Fruit fly (Drosophila melanogaster): ENCODE measurements around the gene Octbeta1R.

Gene Octbeta1R

DNA sequence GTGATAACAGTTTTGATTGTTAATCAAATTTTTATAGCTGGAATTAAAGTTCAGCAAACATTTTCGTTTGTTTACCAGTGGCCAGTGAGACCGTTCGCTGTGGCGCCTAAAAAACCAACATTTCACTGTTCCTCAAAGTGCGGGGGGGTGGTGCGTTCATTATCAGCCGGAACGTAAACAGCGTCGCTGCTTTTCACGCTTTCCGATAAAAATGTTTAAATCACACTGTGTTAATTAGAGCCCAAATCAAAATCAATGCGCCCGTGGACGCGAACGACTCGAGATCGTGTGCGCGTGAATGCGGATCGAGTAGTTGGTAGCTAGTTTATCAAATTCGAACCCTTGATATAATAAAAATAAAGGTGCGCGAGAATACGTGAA, 49.2 kb upstream of the Octbeta1R start, which contains the start of gene CG34376 (continued):
- TF ChIP-seq CG11456 (GFP tag; IDR thresholded peaks at IDR 0.05) (peak; percentile 66; the same call in 2 of the 3 replicates), abd-A (tag; optimal IDR thresholded peaks at IDR 0.05) (peak; percentile 88), CG4617 (GFP tag; optimal IDR thresholded peaks at IDR 0.05; ENCODE audit: borderline replicate concordance) (peak; percentile 4), CG3065 (GFP tag; optimal IDR thresholded peaks at IDR 0.05) (no peak), slbo (GFP tag; IDR thresholded peaks at IDR 0.05) (peak; percentile 66), CG30403 (GFP tag; optimal IDR thresholded peaks at IDR 0.05) (peak; percentile 34), CG12659 (GFP tag; optimal IDR thresholded peaks at IDR 0.05) (peak; percentile 64), CG1647 (GFP tag; optimal IDR thresholded peaks at IDR 0.05) (peak; percentile 1), CG9727 (GFP tag; optimal IDR thresholded peaks at IDR 0.05) (peak; percentile 48), odd (GFP tag; optimal IDR thresholded peaks at IDR 0.05) (peak; percentile 29), CG4730 (GFP tag; IDR thresholded peaks at IDR 0.05) (peak; percentile 58; the same call in 1 of the 2 replicates), CG14050 (GFP tag; IDR thresholded peaks at IDR 0.05) (peak; percentile 59; the same call in 1 of the 3 replicates), CG4707 (GFP tag; optimal IDR thresholded peaks at IDR 0.05) (peak; percentile 9), Oaz (GFP tag; IDR thresholded peaks at IDR 0.05) (no peak), CG16815 (GFP tag; optimal IDR thresholded peaks at IDR 0.05) (no peak), CG17328 (GFP tag; IDR thresholded peaks at IDR 0.05) (peak; percentile 47; the same call in 1 of the 2 replicates), CG42726 (GFP tag; IDR thresholded peaks at IDR 0.05; ENCODE audit: partially characterized antibody) (0 out of 2 replicates have a peak, but pooled peaks have one; percentile 35), ind (GFP tag; optimal IDR thresholded peaks at IDR 0.05) (no peak), CG43689 (GFP tag; IDR thresholded peaks at IDR 0.05) (no peak), scrt (GFP tag; optimal IDR thresholded peaks at IDR 0.05) (peak; percentile 18), Blimp-1 (GFP tag; optimal IDR thresholded peaks at IDR 0.05) (no peak), tio (GFP tag; optimal IDR thresholded peaks at IDR 0.05) (no peak), CG15479 (GFP tag; optimal IDR thresholded peaks at IDR 0.05) (no peak), Meics (GFP tag; optimal IDR thresholded peaks at IDR 0.05) (peak; percentile 55), Dref (GFP tag; IDR thresholded peaks at IDR 0.05) (peak; percentile 52), croc (GFP tag; conservative IDR thresholded peaks at IDR 0.05) (0 out of 3 replicates have a peak, but pooled peaks have one; percentile 15), fru (optimal IDR thresholded peaks at IDR 0.05) (no peak), her (GFP tag; optimal IDR thresholded peaks at IDR 0.05) (peak; percentile 21), Deaf1 (tag; optimal IDR thresholded peaks at IDR 0.05) (peak; percentile 26), CG3847 (GFP tag; IDR thresholded peaks at IDR 0.05) (peak; percentile 38), CG34376 (GFP tag; optimal IDR thresholded peaks at IDR 0.05) (peak; percentile 99), psq (GFP tag; optimal IDR thresholded peaks at IDR 0.05) (peak; percentile 85), CG9215 (GFP tag; IDR thresholded peaks at IDR 0.05) (0 out of 2 replicates have a peak, but pooled peaks have one; percentile 5), lab (GFP tag; optimal IDR thresholded peaks at IDR 0.05) (peak; percentile 49), CG14710 (tag; optimal IDR thresholded peaks at IDR 0.05) (peak; percentile 72), CG6765 (GFP tag; optimal IDR thresholded peaks at IDR 0.05) (peak; percentile 28), CG6689 (GFP tag; IDR thresholded peaks at IDR 0.05) (0 out of 2 replicates have a peak, but pooled peaks have one; percentile 15), hbn (GFP tag; IDR thresholded peaks at IDR 0.05; ENCODE audit: partially characterized antibody) (no peak), tx (GFP tag; optimal IDR thresholded peaks at IDR 0.05) (no peak), esg (GFP tag; conservative IDR thresholded peaks at IDR 0.05) (0 out of 2 replicates have a peak, but pooled peaks have one; percentile 7), pum (GFP tag; optimal IDR thresholded peaks at IDR 0.05) (no peak), CG4854 (GFP tag; optimal IDR thresholded peaks at IDR 0.05) (no peak), Dek (tag; optimal IDR thresholded peaks at IDR 0.05) (peak; percentile 63), CG2712 (tag; optimal IDR thresholded peaks at IDR 0.05) (peak; percentile 29), Abd-B (GFP tag; optimal IDR thresholded peaks at IDR 0.05) (peak; percentile 35), Sox102F (GFP tag; optimal IDR thresholded peaks at IDR 0.05) (peak; percentile 35), Hmx (GFP tag; optimal IDR thresholded peaks at IDR 0.05) (no peak), CG7372 (GFP tag; IDR thresholded peaks at IDR 0.05) (peak; percentile 13; the same call in 1 of the 2 replicates), CG10366 (GFP tag; IDR thresholded peaks at IDR 0.05) (peak; percentile 34; the same call in 1 of the 2 replicates), CG34422 (GFP tag; IDR thresholded peaks at IDR 0.05) (peak; percentile 75; the same call in 1 of the 3 replicates), Camta (GFP tag; optimal IDR thresholded peaks at IDR 0.05) (no peak)
